Worm (Caenorhabditis elegans): ENCODE data around the gene fbxa-36.

Gene fbxa-36

ce11 chrIII:1308887-1309286 is 15.9 kb upstream of the fbxa-36 start, which contains the start of gene Y82E9BL.12:
Y82E9BL.12 (plus strand) TSS chrIII:1309187.
- TF ChIP-seq ztf-29 (GFP tag; IDR thresholded peaks at IDR 0.05) (no peak), tab-1 (GFP tag; IDR thresholded peaks at IDR 0.05) (no peak), T22C8.4 (GFP tag; IDR thresholded peaks at IDR 0.05) (no peak), med-1 (GFP tag; optimal IDR thresholded peaks at IDR 0.05; ENCODE audit: insufficient read depth) (no peak), flt-1 (GFP tag; IDR thresholded peaks at IDR 0.05) (no peak), ref-1 (GFP tag; conservative IDR thresholded peaks at IDR 0.05) (no peak), cog-1 (tag; optimal IDR thresholded peaks at IDR 0.05) (no peak), ztf-23 (GFP tag; IDR thresholded peaks at IDR 0.05) (no peak), klf-2 (GFP tag; conservative IDR thresholded peaks at IDR 0.05) (no peak)

ce11 chrIII:1308209-1308608 is 15.2 kb upstream of the fbxa-36 start, which contains the start of gene fbxa-79:
fbxa-79 (minus strand) TSS chrIII:1308294.
- no peak for TF ChIP-seq tab-1 (GFP tag; IDR thresholded peaks at IDR 0.05)
- TF ChIP-seq klf-2 (GFP tag; conservative IDR thresholded peaks at IDR 0.05), result no peak
- no peak for TF ChIP-seq T22C8.4 (GFP tag; IDR thresholded peaks at IDR 0.05)
- no peak for TF ChIP-seq flt-1 (GFP tag; IDR thresholded peaks at IDR 0.05)
- no peak for TF ChIP-seq ztf-23 (GFP tag; IDR thresholded peaks at IDR 0.05)
- TF ChIP-seq ref-1 (GFP tag; conservative IDR thresholded peaks at IDR 0.05), result no peak
- TF ChIP-seq ztf-29 (GFP tag; IDR thresholded peaks at IDR 0.05), result no peak
- TF ChIP-seq cog-1 (tag; optimal IDR thresholded peaks at IDR 0.05), result no peak
- TF ChIP-seq med-1 (GFP tag; optimal IDR thresholded peaks at IDR 0.05; ENCODE audit: insufficient read depth), result no peak

ce11 chrIII:1307333-1307732 is 14.3 kb upstream of the fbxa-36 start:
- TF ChIP-seq T22C8.4 (GFP tag; IDR thresholded peaks at IDR 0.05) (no peak), tab-1 (GFP tag; IDR thresholded peaks at IDR 0.05) (no peak), cog-1 (tag; optimal IDR thresholded peaks at IDR 0.05) (no peak), ztf-29 (GFP tag; IDR thresholded peaks at IDR 0.05) (no peak), flt-1 (GFP tag; IDR thresholded peaks at IDR 0.05) (no peak), klf-2 (GFP tag; conservative IDR thresholded peaks at IDR 0.05) (no peak), ref-1 (GFP tag; conservative IDR thresholded peaks at IDR 0.05) (no peak), med-1 (GFP tag; optimal IDR thresholded peaks at IDR 0.05; ENCODE audit: insufficient read depth) (no peak), ztf-23 (GFP tag; IDR thresholded peaks at IDR 0.05) (no peak)

- no peak for TF ChIP-seq ztf-29 (GFP tag; IDR thresholded peaks at IDR 0.05)
- TF ChIP-seq ref-1 (GFP tag; conservative IDR thresholded peaks at IDR 0.05), result no peak
- TF ChIP-seq med-1 (GFP tag; optimal IDR thresholded peaks at IDR 0.05; ENCODE audit: insufficient read depth), result no peak
- TF ChIP-seq cog-1 (tag; optimal IDR thresholded peaks at IDR 0.05), result no peak
- TF ChIP-seq klf-2 (GFP tag; conservative IDR thresholded peaks at IDR 0.05), result no peak
- TF ChIP-seq tab-1 (GFP tag; IDR thresholded peaks at IDR 0.05), result no peak
- TF ChIP-seq ztf-23 (GFP tag; IDR thresholded peaks at IDR 0.05), result no peak
- no peak for TF ChIP-seq T22C8.4 (GFP tag; IDR thresholded peaks at IDR 0.05)
- TF ChIP-seq flt-1 (GFP tag; IDR thresholded peaks at IDR 0.05), result no peak
Measured at ce11 chrIII:1303414-1303813, 10.4 kb upstream of the fbxa-36 start, which contains the start of gene fbxa-75. fbxa-75 (plus strand) TSS chrIII:1303714.

- no peak for TF ChIP-seq ref-1 (GFP tag; conservative IDR thresholded peaks at IDR 0.05)
- no peak for TF ChIP-seq med-1 (GFP tag; optimal IDR thresholded peaks at IDR 0.05; ENCODE audit: insufficient read depth)
- no peak for TF ChIP-seq ztf-23 (GFP tag; IDR thresholded peaks at IDR 0.05)
- TF ChIP-seq flt-1 (GFP tag; IDR thresholded peaks at IDR 0.05), result no peak
- TF ChIP-seq T22C8.4 (GFP tag; IDR thresholded peaks at IDR 0.05), result no peak
- TF ChIP-seq cog-1 (tag; optimal IDR thresholded peaks at IDR 0.05), result no peak
- no peak for TF ChIP-seq klf-2 (GFP tag; conservative IDR thresholded peaks at IDR 0.05)
- TF ChIP-seq tab-1 (GFP tag; IDR thresholded peaks at IDR 0.05), result no peak
- no peak for TF ChIP-seq ztf-29 (GFP tag; IDR thresholded peaks at IDR 0.05)
Measured at ce11 chrIII:1297604-1298003, 4.6 kb upstream of the fbxa-36 start, which contains the start of gene fbxa-28. fbxa-28 (plus strand) TSS chrIII:1297904.

- no peak for TF ChIP-seq ztf-29 (GFP tag; IDR thresholded peaks at IDR 0.05)
- TF ChIP-seq klf-2 (GFP tag; conservative IDR thresholded peaks at IDR 0.05), result no peak
- no peak for TF ChIP-seq tab-1 (GFP tag; IDR thresholded peaks at IDR 0.05)
- no peak for TF ChIP-seq cog-1 (tag; optimal IDR thresholded peaks at IDR 0.05)
- TF ChIP-seq T22C8.4 (GFP tag; IDR thresholded peaks at IDR 0.05), result no peak
- no peak for TF ChIP-seq med-1 (GFP tag; optimal IDR thresholded peaks at IDR 0.05; ENCODE audit: insufficient read depth)
- no peak for TF ChIP-seq ref-1 (GFP tag; conservative IDR thresholded peaks at IDR 0.05)
- no peak for TF ChIP-seq flt-1 (GFP tag; IDR thresholded peaks at IDR 0.05)
- no peak for TF ChIP-seq ztf-23 (GFP tag; IDR thresholded peaks at IDR 0.05)
Measured at ce11 chrIII:1295149-1295716, 2.2 kb upstream of the fbxa-36 start, which contains the start of gene fbxa-35. fbxa-35 (plus strand) TSS chrIII:1295666.

- TF ChIP-seq ztf-29 (GFP tag; IDR thresholded peaks at IDR 0.05) (no peak), med-1 (GFP tag; optimal IDR thresholded peaks at IDR 0.05; ENCODE audit: insufficient read depth) (no peak), tab-1 (GFP tag; IDR thresholded peaks at IDR 0.05) (no peak), flt-1 (GFP tag; IDR thresholded peaks at IDR 0.05) (no peak)
Measured at ce11 chrIII:1289139-1289538, 3.9 kb downstream of the fbxa-36 start.

- TF ChIP-seq klf-2 (GFP tag; conservative IDR thresholded peaks at IDR 0.05) (no peak), ztf-23 (GFP tag; IDR thresholded peaks at IDR 0.05) (no peak), tab-1 (GFP tag; IDR thresholded peaks at IDR 0.05) (no peak), med-1 (GFP tag; optimal IDR thresholded peaks at IDR 0.05; ENCODE audit: insufficient read depth) (no peak), ztf-29 (GFP tag; IDR thresholded peaks at IDR 0.05) (no peak), T22C8.4 (GFP tag; IDR thresholded peaks at IDR 0.05) (no peak), ref-1 (GFP tag; conservative IDR thresholded peaks at IDR 0.05) (no peak), flt-1 (GFP tag; IDR thresholded peaks at IDR 0.05) (no peak), cog-1 (tag; optimal IDR thresholded peaks at IDR 0.05) (no peak)
Measured at ce11 chrIII:1288473-1289056, 4.5 kb downstream of the fbxa-36 start, which contains the start of gene fbxa-50. fbxa-50 (minus strand) TSS chrIII:1288523.

ce11 chrIII:1284584-1285046 is 8.4 kb downstream of the fbxa-36 start, which contains the start of gene fbxa-37:
fbxa-37 (plus strand) TSS chrIII:1284996.
- TF ChIP-seq cog-1 (tag; optimal IDR thresholded peaks at IDR 0.05), result no peak
- no peak for TF ChIP-seq med-1 (GFP tag; optimal IDR thresholded peaks at IDR 0.05; ENCODE audit: insufficient read depth)

All from whole organism, midembryonic.